Fruit fly (Drosophila melanogaster) whole organism, embryonic: Measurements from ENCODE around the gene Vav.

Experiments
- CG2120 ChIP-seq: fragments of 200-800 bp; sonication (Bioruptor generic); optimal IDR thresholded peaks from 3 replicates; lab custom pipeline; 2016; ENCODE audit warnings: missing biosample characterization, missing genetic modification characterization
- CG6813 ChIP-seq: fragments of 200-800 bp; sonication (Bioruptor generic); optimal IDR thresholded peaks from 2 replicates; lab custom pipeline; 2017; ENCODE audit warnings: missing biosample characterization, missing genetic modification characterization, mild to moderate bottlenecking, moderate library complexity, missing genetic modification reagents
- Scr ChIP-seq: fragments of 200-800 bp; sonication (Bioruptor generic); IDR thresholded peaks from 2 replicates; pipeline ENCODE4 v1.3.6; 2022; ENCODE audit warnings: missing biosample characterization, missing genetic modification characterization; ENCODE audit not compliant: partially characterized antibody
- Sin3A ChIP-seq: fragments of >200 bp; optimal IDR thresholded peaks from 2 replicates; lab custom pipeline; 2018

- TF ChIP-seq CG2120 (GFP tag; lab: Kevin White, UChicago) (no peak), Sin3A (lab: Kevin White, UChicago) (no peak), CG6813 (GFP tag; lab: Kevin White, UChicago) (no peak), Scr (no peak)
Measured at dm6 chrX:19276489-19277117, 15.0 kb downstream of the Vav start, which contains the start of the genes CG32537 and CG32536.
